Worm (Caenorhabditis elegans) whole organism, L3 larva: ENCODE measurements around the gene ZC190.5.
"Not testable (repeated sequence)": the region's sequence is repeated elsewhere in the genome, so short reads cannot be mapped to it uniquely, and the experiment has no call there.

Source experiments
- R02D3.7 ChIP-seq: fragments of 150-350 bp; optimal IDR thresholded peaks from 2 replicates; lab custom pipeline; 2014; ENCODE audit warnings: missing biosample characterization, missing genetic modification characterization
- ZK546.5 ChIP-seq: sonication (generic microtip); optimal IDR thresholded peaks from 2 replicates; lab custom pipeline; 2017; ENCODE audit warnings: missing biosample characterization, missing genetic modification characterization
- aly-2 ChIP-seq: fragments of 150-350 bp; optimal IDR thresholded peaks from 2 replicates; lab custom pipeline; 2014; ENCODE audit warnings: missing biosample characterization, missing genetic modification characterization
- ama-1 ChIP-seq: fragments of 150-350 bp; optimal IDR thresholded peaks from 2 replicates; lab custom pipeline; 2018
- ceh-16 ChIP-seq: sonication (generic microtip); optimal IDR thresholded peaks from 2 replicates; lab custom pipeline; 2017; ENCODE audit warnings: missing biosample characterization, missing genetic modification characterization
- ceh-28 ChIP-seq: fragments of 150-350 bp; optimal IDR thresholded peaks from 2 replicates; lab custom pipeline; 2014; ENCODE audit warnings: missing biosample characterization, missing genetic modification reagents, missing genetic modification characterization
- ceh-82 ChIP-seq: fragments of 150-350 bp; optimal IDR thresholded peaks from 2 replicates; lab custom pipeline; 2014; ENCODE audit warnings: missing biosample characterization, missing genetic modification characterization
- ceh-9 ChIP-seq: sonication (generic microtip); optimal IDR thresholded peaks from 2 replicates; lab custom pipeline; 2018; ENCODE audit warnings: missing biosample characterization, missing genetic modification characterization
- egl-5 ChIP-seq: fragments of 150-350 bp; optimal IDR thresholded peaks from 2 replicates; lab custom pipeline; 2017; ENCODE audit warnings: missing biosample characterization, missing genetic modification reagents, missing genetic modification characterization, inconsistent platforms
- elt-1 ChIP-seq: fragments of 150-350 bp; optimal IDR thresholded peaks from 2 replicates; lab custom pipeline; 2014; ENCODE audit warnings: missing biosample characterization, missing genetic modification characterization
- elt-2 ChIP-seq: sonication (generic microtip); optimal IDR thresholded peaks from 2 replicates; lab custom pipeline; 2016; ENCODE audit warnings: missing genetic modification reagents, mild to moderate bottlenecking, missing genetic modification characterization, missing compliant biosample characterization
- elt-3 ChIP-seq, 3 experiments: fragments of 150-350 bp in 1 of 3; sonication (generic microtip) in 2 of 3; optimal IDR thresholded peaks; 2 replicates in 2 of 3; 4 replicates in 1 of 3; lab custom pipeline; 2014 to 2017; ENCODE audit warnings: missing biosample characterization in 3 of 3, missing genetic modification characterization in 3 of 3
- eor-1 ChIP-seq, 2 experiments: fragments of 150-350 bp; optimal IDR thresholded peaks; 2 replicates each; lab custom pipeline; 2014 to 2018; ENCODE audit warnings: missing biosample characterization in 2 of 2, missing genetic modification characterization in 2 of 2
- fkh-10 ChIP-seq: sonication (generic microtip); optimal IDR thresholded peaks from 2 replicates; lab custom pipeline; 2017; ENCODE audit warnings: missing biosample characterization, missing genetic modification reagents, missing genetic modification characterization
- fos-1 ChIP-seq: fragments of 150-350 bp; optimal IDR thresholded peaks from 2 replicates; lab custom pipeline; 2014; ENCODE audit warnings: missing biosample characterization, missing genetic modification characterization
- lin-39 ChIP-seq: fragments of 150-350 bp; optimal IDR thresholded peaks from 2 replicates; lab custom pipeline; 2018; ENCODE audit warnings: missing biosample characterization, missing genetic modification reagents, missing genetic modification characterization
- mdl-1 ChIP-seq: fragments of 150-350 bp; optimal IDR thresholded peaks from 2 replicates; lab custom pipeline; 2014; ENCODE audit warnings: missing biosample characterization, missing genetic modification characterization
- mml-1 ChIP-seq: fragments of 150-350 bp; sonication (generic microtip); optimal IDR thresholded peaks from 3 replicates; lab custom pipeline; 2014; ENCODE audit warnings: missing biosample characterization, missing genetic modification characterization
- nfya-1 ChIP-seq: sonication (generic microtip); optimal IDR thresholded peaks from 2 replicates; lab custom pipeline; 2017; ENCODE audit warnings: missing genetic modification characterization, mild to moderate bottlenecking, missing compliant biosample characterization, antibody characterized with exemption, moderate library complexity; ENCODE audit not compliant: insufficient read depth
- nhr-11 ChIP-seq: fragments of 150-350 bp; optimal IDR thresholded peaks from 2 replicates; lab custom pipeline; 2014; ENCODE audit warnings: missing biosample characterization, missing genetic modification characterization
- nhr-12 ChIP-seq: fragments of 150-350 bp; optimal IDR thresholded peaks from 2 replicates; lab custom pipeline; 2014; ENCODE audit warnings: missing biosample characterization, missing genetic modification characterization
- nhr-23 ChIP-seq: fragments of 150-350 bp; optimal IDR thresholded peaks from 2 replicates; lab custom pipeline; 2014; ENCODE audit warnings: missing biosample characterization, missing genetic modification reagents, missing genetic modification characterization
- nhr-25 ChIP-seq: sonication (generic microtip); optimal IDR thresholded peaks from 2 replicates; lab custom pipeline; 2017; ENCODE audit warnings: missing biosample characterization, missing genetic modification characterization
- nhr-67 ChIP-seq: fragments of 150-350 bp; optimal IDR thresholded peaks from 2 replicates; lab custom pipeline; 2014; ENCODE audit warnings: missing biosample characterization, missing genetic modification characterization
- nhr-76 ChIP-seq: fragments of 150-350 bp; sonication (generic microtip); optimal IDR thresholded peaks from 5 replicates; lab custom pipeline; 2014; ENCODE audit warnings: missing biosample characterization, missing genetic modification characterization
- nhr-77 ChIP-seq: fragments of 150-350 bp; optimal IDR thresholded peaks from 2 replicates; lab custom pipeline; 2014; ENCODE audit warnings: missing biosample characterization, missing genetic modification characterization
- pqm-1 ChIP-seq: fragments of 150-350 bp; optimal IDR thresholded peaks from 2 replicates; lab custom pipeline; 2017; ENCODE audit warnings: missing biosample characterization, missing genetic modification characterization, inconsistent platforms
- sea-2 ChIP-seq: fragments of 150-350 bp; sonication (generic microtip); optimal IDR thresholded peaks from 4 replicates; lab custom pipeline; 2014; ENCODE audit warnings: missing biosample characterization, missing genetic modification reagents, missing genetic modification characterization
- tbx-2 ChIP-seq: sonication (generic microtip); optimal IDR thresholded peaks from 2 replicates; lab custom pipeline; 2016; ENCODE audit warnings: mild to moderate bottlenecking, missing genetic modification characterization, missing compliant biosample characterization
- zag-1 ChIP-seq: fragments of 150-350 bp; optimal IDR thresholded peaks from 2 replicates; lab custom pipeline; 2014; ENCODE audit warnings: missing biosample characterization, missing genetic modification characterization
- ztf-11 ChIP-seq: fragments of 150-350 bp; optimal IDR thresholded peaks from 2 replicates; lab custom pipeline; 2014; ENCODE audit warnings: missing biosample characterization, missing genetic modification characterization
- ztf-4 ChIP-seq: fragments of 150-350 bp; optimal IDR thresholded peaks from 2 replicates; lab custom pipeline; 2014; ENCODE audit warnings: missing biosample characterization, missing genetic modification characterization

ZC190.5 gene

ce11 chrV:8673498-8673897 is at the start of gene ZC190.5:
Gene ZC190.5 (minus strand): TSS chrV:8673598.
- TF ChIP-seq pqm-1 (no peak), ceh-9 (tag; lab: Kevin White, UChicago) (no peak), fkh-10 (no peak), nhr-12 (tag; lab: Kevin White, UChicago) (no peak), mdl-1 (tag; lab: Kevin White, UChicago) (no peak), ceh-82 (tag; lab: Kevin White, UChicago) (no peak), zag-1 (no peak), elt-1 (tag; lab: Kevin White, UChicago) (no peak), tbx-2 (no peak)

- TF ChIP-seq ceh-28 (tag; lab: Kevin White, UChicago); zag-1; elt-1 (tag; lab: Kevin White, UChicago): not testable (repeated sequence)
Observed at ce11 chrV:8722160-8722559, 48.8 kb upstream of the ZC190.5 start, which contains the start of gene ZC196.8. Gene ZC196.8 (minus strand): TSS chrV:8722260.

ce11 chrV:8718399-8718798 is 45.0 kb upstream of the ZC190.5 start:
- TF ChIP-seq elt-3 (tag; optimal IDR thresholded peaks at IDR 0.05; lab: Kevin White, UChicago): no peak
- no peak for TF ChIP-seq mml-1 (tag; lab: Kevin White, UChicago)
- no peak for TF ChIP-seq sea-2 (GFP tag; lab: Kevin White, UChicago)
- no peak for TF ChIP-seq nhr-77 (tag; lab: Kevin White, UChicago)

- TF ChIP-seq R02D3.7 (tag; lab: Kevin White, UChicago) (no peak), ceh-82 (tag; lab: Kevin White, UChicago) (no peak), mml-1 (tag; lab: Kevin White, UChicago) (no peak), fkh-10 (no peak), lin-39 (no peak)
Observed at ce11 chrV:8716175-8716574, 42.8 kb upstream of the ZC190.5 start, which contains the start of gene glr-5. Gene glr-5 (plus strand): TSS chrV:8716495.

- TF ChIP-seq ZK546.5 (tag; lab: Kevin White, UChicago) (no peak), aly-2 (tag; lab: Kevin White, UChicago) (no peak), egl-5 (tag; lab: Kevin White, UChicago) (no peak), ceh-16 (tag; lab: Kevin White, UChicago) (no peak), nhr-76 (tag; lab: Kevin White, UChicago) (no peak), ceh-9 (tag; lab: Kevin White, UChicago) (no peak)
Observed at ce11 chrV:8711910-8712309, 38.5 kb upstream of the ZC190.5 start, which contains the start of gene ZC178.2. Gene ZC178.2 (minus strand): TSS chrV:8712010.

ce11 chrV:8696218-8696617 is 22.8 kb upstream of the ZC190.5 start, which contains the start of gene ZC190.10:
Gene ZC190.10 (minus strand): TSS chrV:8696318.
- TF ChIP-seq ceh-9, nhr-25, elt-1 (tag; lab: Kevin White, UChicago): not testable (repeated sequence)

- no peak for TF ChIP-seq ceh-82 (tag; lab: Kevin White, UChicago)
- TF ChIP-seq egl-5 (tag; lab: Kevin White, UChicago): no peak
- TF ChIP-seq nhr-23 (tag; lab: Kevin White, UChicago): no peak
- TF ChIP-seq mdl-1 (tag; lab: Kevin White, UChicago): no peak
- TF ChIP-seq ceh-28 (tag; lab: Kevin White, UChicago): no peak
- TF ChIP-seq ztf-11: no peak
- no peak for TF ChIP-seq nfya-1
- no peak for TF ChIP-seq ztf-4
- no peak for TF ChIP-seq elt-2 (tag; lab: Kevin White, UChicago)
- TF ChIP-seq nhr-67 (tag; lab: Kevin White, UChicago): no peak
- no peak for TF ChIP-seq ZK546.5 (tag; lab: Kevin White, UChicago)
- no peak for TF ChIP-seq mml-1 (tag; lab: Kevin White, UChicago)
- TF ChIP-seq nhr-11: no peak
- TF ChIP-seq eor-1 (tag; optimal IDR thresholded peaks at IDR 0.05; lab: Kevin White, UChicago): no peak
- no peak for TF ChIP-seq nhr-12 (tag; lab: Kevin White, UChicago)
- no peak for TF ChIP-seq fos-1 (tag; lab: Kevin White, UChicago)
- no peak for TF ChIP-seq aly-2 (tag; lab: Kevin White, UChicago)
- no peak for TF ChIP-seq sea-2 (GFP tag; lab: Kevin White, UChicago)
- TF ChIP-seq ama-1: no peak
- TF ChIP-seq nhr-77 (tag; lab: Kevin White, UChicago): no peak
- TF ChIP-seq, all 47 proteins: peak for 0
Observed at ce11 chrV:8687707-8688106, 14.3 kb upstream of the ZC190.5 start, which contains the start of gene ZC190.8. Gene ZC190.8 (minus strand): TSS chrV:8687807.
